Worm (Caenorhabditis elegans): Measurements from ENCODE around the gene attf-2.
A peak's percentile ranks its signal among the peaks of the same experiment; 100 is the strongest.

Gene attf-2

ce11 chrV:7225894-7226293, 30.0 kb upstream of the attf-2 start:
- TF ChIP-seq snpc-4 (tag; optimal IDR thresholded peaks at IDR 0.05) = no peak
- no peak for TF ChIP-seq mep-1 (tag; optimal IDR thresholded peaks at IDR 0.05)
- TF ChIP-seq M03D4.4 (tag; optimal IDR thresholded peaks at IDR 0.05) = no peak
- TF ChIP-seq tbx-8 (GFP tag; optimal IDR thresholded peaks at IDR 0.05) = no peak
- TF ChIP-seq ceh-39 (tag; optimal IDR thresholded peaks at IDR 0.05) = no peak
- no peak for TF ChIP-seq nhr-28 (tag; optimal IDR thresholded peaks at IDR 0.05)
- TF ChIP-seq mab-5 (tag; optimal IDR thresholded peaks at IDR 0.05) = no peak
- TF ChIP-seq nhr-76 (tag; optimal IDR thresholded peaks at IDR 0.05) = no peak
- no peak for TF ChIP-seq lin-13 (tag; optimal IDR thresholded peaks at IDR 0.05)
- no peak for TF ChIP-seq blmp-1 (tag; optimal IDR thresholded peaks at IDR 0.05)
- no peak for TF ChIP-seq unc-39 (tag; optimal IDR thresholded peaks at IDR 0.05)

DNA sequence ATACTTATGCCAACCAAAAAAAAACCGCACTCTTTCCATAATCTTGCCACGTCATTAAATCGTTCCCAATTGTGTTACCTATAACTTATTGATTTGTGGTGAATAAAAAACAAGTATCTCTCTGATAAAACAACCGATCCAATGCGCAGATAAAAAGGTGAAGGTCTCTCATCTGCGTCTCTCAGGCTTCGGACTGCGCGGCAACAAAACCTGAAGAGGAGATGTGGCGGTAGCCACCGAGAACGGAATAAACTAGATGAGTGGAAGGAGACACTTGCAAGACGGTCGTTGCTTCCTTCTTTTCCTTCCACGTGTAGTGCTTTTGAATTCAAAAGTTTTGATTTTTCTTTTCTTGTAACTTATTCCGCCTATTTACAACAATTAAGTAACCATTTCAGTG, 29.0 kb upstream of the attf-2 start, which contains the start of gene fkb-3:
TSS of gene fkb-3 (plus strand) at position 277 of the 400 bp plus-strand sequence.
- TF ChIP-seq lin-13 (tag; optimal IDR thresholded peaks at IDR 0.05) (no peak), elt-1 (tag; optimal IDR thresholded peaks at IDR 0.05; ENCODE audit: borderline replicate concordance, insufficient read depth) (no peak), mab-5 (tag; optimal IDR thresholded peaks at IDR 0.05) (no peak), unc-62 (GFP tag; optimal IDR thresholded peaks at IDR 0.05) (no peak), tbx-8 (GFP tag; optimal IDR thresholded peaks at IDR 0.05) (no peak), ceh-39 (tag; optimal IDR thresholded peaks at IDR 0.05) (no peak), mls-2 (tag; optimal IDR thresholded peaks at IDR 0.05) (no peak), ztf-11 (tag; optimal IDR thresholded peaks at IDR 0.05) (no peak), ceh-83 (GFP tag; optimal IDR thresholded peaks at IDR 0.05) (no peak), M03D4.4 (tag; optimal IDR thresholded peaks at IDR 0.05) (no peak), cnd-1 (tag; optimal IDR thresholded peaks at IDR 0.05) (no peak), pha-4 (tag; optimal IDR thresholded peaks at IDR 0.05) (no peak)

DNA sequence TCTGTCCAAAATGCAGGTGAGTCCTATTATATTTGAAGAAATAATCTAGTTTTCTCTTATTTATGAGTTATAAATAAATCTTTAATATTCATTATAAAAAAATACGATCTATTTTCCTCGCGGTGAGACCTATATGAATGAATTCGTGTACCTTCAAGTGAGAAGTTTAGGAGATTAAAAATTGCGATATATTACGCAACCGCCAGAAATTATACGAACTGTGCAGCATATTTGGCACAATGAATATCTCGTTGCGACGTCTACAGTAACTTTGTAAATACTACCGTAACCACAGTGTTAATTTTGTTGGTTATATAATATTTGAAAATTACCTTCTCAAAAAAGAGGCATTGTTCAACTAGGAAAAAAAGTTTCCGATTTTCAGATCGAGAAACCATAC, 28.4 kb upstream of the attf-2 start:
- TF ChIP-seq unc-120 (tag; optimal IDR thresholded peaks at IDR 0.05; ENCODE audit: poor library complexity, severe bottlenecking) (no peak), zip-8 (tag; optimal IDR thresholded peaks at IDR 0.05) (peak; percentile 72)

ce11 chrV:7223941-7224340, 28.0 kb upstream of the attf-2 start, which contains the start of gene C13F10.1:
TSS of gene C13F10.1 (plus strand) at chrV:7224078.
- TF ChIP-seq unc-120 (tag; optimal IDR thresholded peaks at IDR 0.05; ENCODE audit: poor library complexity, severe bottlenecking) (peak; percentile 31), ceh-83 (GFP tag; optimal IDR thresholded peaks at IDR 0.05) (no peak), ces-1 (GFP tag; optimal IDR thresholded peaks at IDR 0.05) (peak; percentile 62), ceh-39 (tag; optimal IDR thresholded peaks at IDR 0.05) (no peak), nhr-28 (tag; optimal IDR thresholded peaks at IDR 0.05) (no peak), lsy-2 (tag; optimal IDR thresholded peaks at IDR 0.05) (no peak), lin-32 (GFP tag; optimal IDR thresholded peaks at IDR 0.05) (no peak), mep-1 (tag; optimal IDR thresholded peaks at IDR 0.05) (no peak), flh-1 (GFP tag; optimal IDR thresholded peaks at IDR 0.05) (no peak), unc-39 (tag; optimal IDR thresholded peaks at IDR 0.05) (no peak), unc-62 (GFP tag; optimal IDR thresholded peaks at IDR 0.05) (peak; percentile 80), hlh-1 (tag; optimal IDR thresholded peaks at IDR 0.05) (peak; percentile 32), bed-3 (GFP tag; optimal IDR thresholded peaks at IDR 0.05) (no peak)

ce11 chrV:7223152-7223551, 27.2 kb upstream of the attf-2 start, which contains the start of gene C13F10.7:
TSS of gene C13F10.7 (minus strand) at chrV:7223252.
- TF ChIP-seq bed-3 (GFP tag; optimal IDR thresholded peaks at IDR 0.05) (no peak), ces-1 (GFP tag; optimal IDR thresholded peaks at IDR 0.05) (no peak), ham-2 (GFP tag; optimal IDR thresholded peaks at IDR 0.05) (no peak), unc-39 (tag; optimal IDR thresholded peaks at IDR 0.05) (no peak), nhr-12 (tag; optimal IDR thresholded peaks at IDR 0.05) (no peak), unc-62 (GFP tag; optimal IDR thresholded peaks at IDR 0.05) (no peak), tbx-8 (GFP tag; optimal IDR thresholded peaks at IDR 0.05) (no peak), nhr-28 (tag; optimal IDR thresholded peaks at IDR 0.05) (no peak), blmp-1 (tag; optimal IDR thresholded peaks at IDR 0.05) (no peak), mab-5 (tag; optimal IDR thresholded peaks at IDR 0.05) (no peak), lin-13 (tag; optimal IDR thresholded peaks at IDR 0.05) (no peak), lsy-2 (tag; optimal IDR thresholded peaks at IDR 0.05) (no peak)

DNA sequence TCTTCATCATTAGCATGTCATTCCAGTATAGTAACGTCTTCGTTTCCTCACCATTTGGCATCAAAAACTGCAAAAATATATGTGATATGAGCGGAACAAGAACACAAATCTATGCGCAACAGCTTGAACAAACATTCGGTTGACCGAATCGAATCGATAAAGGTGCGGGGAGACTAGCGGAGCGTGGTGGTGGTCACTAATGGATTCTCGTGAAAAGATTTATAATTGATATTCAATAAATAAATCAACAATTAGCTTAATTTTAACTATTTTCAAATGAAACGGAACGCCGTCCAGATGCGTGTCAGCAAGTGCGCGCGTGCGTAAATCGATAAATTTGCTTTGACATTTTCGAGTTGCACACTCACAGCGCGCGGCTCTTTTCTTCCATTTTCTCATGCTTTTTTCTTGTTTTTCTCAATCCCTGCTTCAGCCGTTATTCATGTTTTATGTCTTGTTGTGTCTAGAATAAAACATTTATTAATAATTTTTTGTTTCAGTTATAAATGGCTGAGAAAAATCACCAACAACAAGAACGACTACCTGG, 25.1 kb upstream of the attf-2 start, which contains the start of the genes C13F10.8, C13F10.6 and kxd-1:
TSS of gene C13F10.8 (minus strand) at position 51 of the 547 bp plus-strand sequence.
TSS of gene C13F10.6 (minus strand) at position 67 of the 547 bp plus-strand sequence.
TSS of gene kxd-1 (plus strand) at position 497 of the 547 bp plus-strand sequence.
- TF ChIP-seq ceh-83 (GFP tag; optimal IDR thresholded peaks at IDR 0.05) (no peak), mep-1 (tag; optimal IDR thresholded peaks at IDR 0.05) (peak; percentile 15), pha-4 (tag; optimal IDR thresholded peaks at IDR 0.05) (no peak), snpc-4 (tag; optimal IDR thresholded peaks at IDR 0.05) (no peak)

All from whole organism, mixed stage, embryonic.